Worm (Caenorhabditis elegans): ENCODE data around the gene W09B6.4.

The W09B6.4 gene

ce11 chrII:1140689-1141088, at the start of gene W09B6.4:
Gene W09B6.4 (minus strand): TSS chrII:1140839.
- TF ChIP-seq ztf-4 (tag; optimal IDR thresholded peaks at IDR 0.05) (no peak), hmg-11 (tag; optimal IDR thresholded peaks at IDR 0.05) (no peak), mml-1 (tag; optimal IDR thresholded peaks at IDR 0.05) (no peak), pha-4 (tag; optimal IDR thresholded peaks at IDR 0.05) (no peak), nhr-77 (tag; optimal IDR thresholded peaks at IDR 0.05) (no peak), nhr-11 (tag; optimal IDR thresholded peaks at IDR 0.05) (no peak), ceh-9 (tag; optimal IDR thresholded peaks at IDR 0.05) (no peak), jun-1 (tag; optimal IDR thresholded peaks at IDR 0.05) (peak; percentile 54), elt-2 (tag; optimal IDR thresholded peaks at IDR 0.05) (peak; percentile 88), egl-5 (tag; optimal IDR thresholded peaks at IDR 0.05) (no peak), lin-15B (tag; optimal IDR thresholded peaks at IDR 0.05) (no peak), nhr-76 (tag; optimal IDR thresholded peaks at IDR 0.05) (no peak), sea-2 (GFP tag; optimal IDR thresholded peaks at IDR 0.05) (no peak), nhr-25 (tag; optimal IDR thresholded peaks at IDR 0.05) (no peak), R02D3.7 (tag; optimal IDR thresholded peaks at IDR 0.05) (no peak), snpc-4 (tag; optimal IDR thresholded peaks at IDR 0.05) (no peak), nhr-23 (tag; optimal IDR thresholded peaks at IDR 0.05) (no peak), eor-1 (tag; optimal IDR thresholded peaks at IDR 0.05) (no peak), fkh-10 (GFP tag; optimal IDR thresholded peaks at IDR 0.05) (no peak), daf-12 (tag; optimal IDR thresholded peaks at IDR 0.05) (no peak), egl-27 (tag; optimal IDR thresholded peaks at IDR 0.05) (no peak), pqm-1 (tag; optimal IDR thresholded peaks at IDR 0.05) (peak; percentile 94), elt-3 (tag; optimal IDR thresholded peaks at IDR 0.05) (no peak)

ce11 chrII:1189652-1190051, 49.0 kb upstream of the W09B6.4 start:
- no peak for TF ChIP-seq mml-1 (tag; optimal IDR thresholded peaks at IDR 0.05)
- peak; percentile 51 for TF ChIP-seq elt-2 (tag; optimal IDR thresholded peaks at IDR 0.05)

- peak; percentile 60 for TF ChIP-seq elt-2 (tag; optimal IDR thresholded peaks at IDR 0.05)
- TF ChIP-seq pha-4 (tag; optimal IDR thresholded peaks at IDR 0.05) = peak; percentile 23
- TF ChIP-seq zag-1 (tag; optimal IDR thresholded peaks at IDR 0.05) = no peak
- no peak for TF ChIP-seq nfya-1 (tag; optimal IDR thresholded peaks at IDR 0.05; ENCODE audit: insufficient read depth)
- TF ChIP-seq nhr-23 (tag; optimal IDR thresholded peaks at IDR 0.05) = peak; percentile 49
- TF ChIP-seq hmg-11 (tag; optimal IDR thresholded peaks at IDR 0.05) = peak; percentile 18
- peak; percentile 55 for TF ChIP-seq nhr-25 (tag; optimal IDR thresholded peaks at IDR 0.05)
- TF ChIP-seq pqm-1 (tag; optimal IDR thresholded peaks at IDR 0.05) = peak; percentile 1
- peak; percentile 93 for TF ChIP-seq elt-1 (tag; optimal IDR thresholded peaks at IDR 0.05)
Observed at ce11 chrII:1188137-1188536, 47.5 kb upstream of the W09B6.4 start.

ce11 chrII:1179223-1179622, 38.6 kb upstream of the W09B6.4 start, which contains the start of gene nas-27:
Gene nas-27 (minus strand): TSS chrII:1179323.
- TF ChIP-seq aly-2 (tag; optimal IDR thresholded peaks at IDR 0.05) = no peak
- TF ChIP-seq R02D3.7 (tag; optimal IDR thresholded peaks at IDR 0.05) = no peak
- TF ChIP-seq lsy-12 (tag; optimal IDR thresholded peaks at IDR 0.05) = no peak
- no peak for TF ChIP-seq nhr-67 (tag; optimal IDR thresholded peaks at IDR 0.05)
- TF ChIP-seq unc-62 (GFP tag; optimal IDR thresholded peaks at IDR 0.05) = no peak
- TF ChIP-seq pha-4 (tag; optimal IDR thresholded peaks at IDR 0.05) = no peak
- no peak for TF ChIP-seq egl-27 (tag; optimal IDR thresholded peaks at IDR 0.05)
- TF ChIP-seq nhr-77 (tag; optimal IDR thresholded peaks at IDR 0.05) = no peak
- no peak for TF ChIP-seq ama-1 (optimal IDR thresholded peaks at IDR 0.05)
- TF ChIP-seq elt-3 (tag; optimal IDR thresholded peaks at IDR 0.05) = no peak
- no peak for TF ChIP-seq lin-39 (tag; optimal IDR thresholded peaks at IDR 0.05)
- no peak for TF ChIP-seq skn-1 (tag; optimal IDR thresholded peaks at IDR 0.05)
- no peak for TF ChIP-seq ceh-28 (tag; optimal IDR thresholded peaks at IDR 0.05)
- no peak for TF ChIP-seq nhr-12 (tag; optimal IDR thresholded peaks at IDR 0.05)
- no peak for TF ChIP-seq fos-1 (tag; optimal IDR thresholded peaks at IDR 0.05)
- TF ChIP-seq elt-1 (tag; optimal IDR thresholded peaks at IDR 0.05) = no peak

- TF ChIP-seq ztf-11 (tag; optimal IDR thresholded peaks at IDR 0.05) (no peak), skn-1 (tag; optimal IDR thresholded peaks at IDR 0.05) (no peak), snpc-4 (tag; optimal IDR thresholded peaks at IDR 0.05) (no peak), elt-2 (tag; optimal IDR thresholded peaks at IDR 0.05) (peak; percentile 65), elt-3 (tag; optimal IDR thresholded peaks at IDR 0.05) (no peak), pqm-1 (tag; optimal IDR thresholded peaks at IDR 0.05) (no peak)
Observed at ce11 chrII:1172080-1172575, 31.5 kb upstream of the W09B6.4 start, which contains the start of gene dlhd-1. Gene dlhd-1 (minus strand): TSS chrII:1172130.

Measured in whole organism, L3 larva.